Worm (Caenorhabditis elegans) whole organism, L4 larva: Measurements from ENCODE around the gene F19G12.9.

Experiments
- D1046.2 ChIP-seq: fragments of 200-800 bp; sonication (Bioruptor generic); IDR thresholded peaks from 2 replicates; pipeline ENCODE4 v1.3.6; 2022; ENCODE audit warnings: missing genetic modification characterization, missing compliant biosample characterization
- F10B5.3 ChIP-seq: sonication (generic microtip); optimal IDR thresholded peaks from 2 replicates; lab custom pipeline; 2016; ENCODE audit warnings: mild to moderate bottlenecking, missing genetic modification characterization, missing compliant biosample characterization
- F49E8.2 ChIP-seq: sonication (generic microtip); optimal IDR thresholded peaks from 2 replicates; lab custom pipeline; 2016; ENCODE audit warnings: missing compliant biosample characterization, mild to moderate bottlenecking, missing genetic modification characterization, borderline replicate concordance
- R02D3.7 ChIP-seq: fragments of 150-350 bp; sonication (generic microtip); optimal IDR thresholded peaks from 3 replicates; lab custom pipeline; 2014; ENCODE audit warnings: missing biosample characterization, missing genetic modification characterization
- T20F7.1 ChIP-seq: fragments of 200-800 bp; sonication (Bioruptor generic); optimal IDR thresholded peaks from 2 replicates; lab custom pipeline; 2018; ENCODE audit warnings: mild to moderate bottlenecking, missing genetic modification characterization, missing compliant biosample characterization
- T26A8.4 ChIP-seq: fragments of 200-800 bp; sonication (Bioruptor generic); IDR thresholded peaks from 2 replicates; pipeline ENCODE4 v1.3.6; 2022; ENCODE audit warnings: missing genetic modification characterization, missing compliant biosample characterization
- Y105C5A.15 ChIP-seq: fragments of 200-800 bp; sonication (Bioruptor generic); IDR thresholded peaks from 2 replicates; pipeline ENCODE4 v1.3.6; 2022; ENCODE audit warnings: missing genetic modification characterization, missing compliant biosample characterization
- aly-2 ChIP-seq: sonication (generic microtip); optimal IDR thresholded peaks from 2 replicates; lab custom pipeline; 2018; ENCODE audit warnings: missing biosample characterization, missing genetic modification characterization
- arid-1 ChIP-seq: fragments of 200-800 bp; sonication (Bioruptor generic); conservative IDR thresholded peaks from 2 replicates; pipeline ENCODE4 v1.3.6; 2022; ENCODE audit warnings: missing genetic modification reagents, missing genetic modification characterization, missing compliant biosample characterization
- ceh-20 ChIP-seq: fragments of 200-800 bp; sonication (Bioruptor generic); IDR thresholded peaks from 2 replicates; pipeline ENCODE4 v1.3.6; 2022; ENCODE audit warnings: missing genetic modification reagents, missing genetic modification characterization, missing compliant biosample characterization
- ceh-82 ChIP-seq: sonication (generic microtip); optimal IDR thresholded peaks from 2 replicates; lab custom pipeline; 2017; ENCODE audit warnings: missing biosample characterization, missing genetic modification characterization
- daf-12 ChIP-seq: fragments of 150-350 bp; optimal IDR thresholded peaks from 2 replicates; lab custom pipeline; 2014; ENCODE audit warnings: missing biosample characterization, missing genetic modification reagents, missing genetic modification characterization
- daf-19 ChIP-seq: fragments of 200-800 bp; sonication (Bioruptor generic); conservative IDR thresholded peaks from 2 replicates; pipeline ENCODE4 v1.3.6; 2022; ENCODE audit warnings: missing genetic modification characterization, missing compliant biosample characterization
- daf-8 ChIP-seq: fragments of 200-800 bp; sonication (Bioruptor generic); IDR thresholded peaks from 2 replicates; pipeline ENCODE4 v1.3.6; 2022; ENCODE audit warnings: missing genetic modification characterization, missing compliant biosample characterization
- dmd-6 ChIP-seq: fragments of 200-800 bp; sonication (Bioruptor generic); IDR thresholded peaks from 2 replicates; pipeline ENCODE4 v1.3.6; 2022; ENCODE audit warnings: missing genetic modification reagents, missing genetic modification characterization, missing compliant biosample characterization
- dpl-1 ChIP-seq: fragments of 150-350 bp; optimal IDR thresholded peaks from 2 replicates; lab custom pipeline; 2014; ENCODE audit warnings: missing biosample characterization, missing genetic modification reagents, missing genetic modification characterization
- dve-1 ChIP-seq: sonication (generic microtip); optimal IDR thresholded peaks from 2 replicates; lab custom pipeline; 2017; ENCODE audit warnings: antibody characterized with exemption, mild to moderate bottlenecking, missing genetic modification characterization, missing compliant biosample characterization; ENCODE audit not compliant: insufficient read depth
- fos-1 ChIP-seq: fragments of 150-350 bp; optimal IDR thresholded peaks from 2 replicates; lab custom pipeline; 2014; ENCODE audit warnings: missing biosample characterization, missing genetic modification characterization
- gei-8 ChIP-seq: fragments of 200-800 bp; sonication (Bioruptor generic); optimal IDR thresholded peaks from 2 replicates; lab custom pipeline; 2018; ENCODE audit warnings: mild to moderate bottlenecking, missing genetic modification characterization, missing compliant biosample characterization
- hif-1 ChIP-seq, 2 experiments: sonication (generic microtip); optimal IDR thresholded peaks; 2 replicates each; lab custom pipeline; 2016 to 2017; ENCODE audit warnings: missing compliant biosample characterization in 2 of 2, missing genetic modification characterization in 2 of 2, missing genetic modification reagents in 2 of 2, missing genotype in 2 of 2, mild to moderate bottlenecking in 1 of 2
- hlh-11 ChIP-seq: fragments of 200-800 bp; sonication (Bioruptor generic); optimal IDR thresholded peaks from 2 replicates; lab custom pipeline; 2018; ENCODE audit warnings: mild to moderate bottlenecking, missing genetic modification characterization, missing compliant biosample characterization
- hlh-30 ChIP-seq: sonication (generic microtip); optimal IDR thresholded peaks from 2 replicates; lab custom pipeline; 2017; ENCODE audit warnings: antibody characterized with exemption, mild to moderate bottlenecking, missing genetic modification characterization, missing compliant biosample characterization; ENCODE audit not compliant: insufficient read depth
- hmg-1.1 ChIP-seq: fragments of 200-800 bp; sonication (Bioruptor generic); IDR thresholded peaks from 2 replicates; pipeline ENCODE4 v1.3.6; 2022; ENCODE audit warnings: missing genetic modification reagents, missing genetic modification characterization, missing compliant biosample characterization
- jun-1 ChIP-seq: fragments of 150-350 bp; optimal IDR thresholded peaks from 2 replicates; lab custom pipeline; 2014; ENCODE audit warnings: missing biosample characterization, missing genetic modification reagents, missing genetic modification characterization
- lin-1 ChIP-seq: fragments of 200-800 bp; sonication (Bioruptor generic); IDR thresholded peaks from 2 replicates; pipeline ENCODE4 v1.3.6; 2022; ENCODE audit warnings: missing genetic modification reagents, missing genetic modification characterization, missing compliant biosample characterization
- lin-13 ChIP-seq: fragments of 150-350 bp; optimal IDR thresholded peaks from 2 replicates; lab custom pipeline; 2014; ENCODE audit warnings: missing biosample characterization, missing genetic modification reagents, missing genetic modification characterization
- lin-29 ChIP-seq: fragments of 200-800 bp; sonication (Bioruptor generic); IDR thresholded peaks from 2 replicates; pipeline ENCODE4 v1.3.6; 2022; ENCODE audit warnings: missing genetic modification reagents, missing genetic modification characterization, missing compliant biosample characterization
- lin-38 ChIP-seq: fragments of 200-800 bp; sonication (Bioruptor generic); IDR thresholded peaks from 2 replicates; pipeline ENCODE4 v1.3.6; 2022; ENCODE audit warnings: missing genetic modification reagents, missing genetic modification characterization, missing compliant biosample characterization
- lin-39 ChIP-seq: fragments of 150-350 bp; optimal IDR thresholded peaks from 2 replicates; lab custom pipeline; 2014; ENCODE audit warnings: missing biosample characterization, missing genetic modification reagents, missing genetic modification characterization
- lir-3 ChIP-seq: sonication (generic microtip); optimal IDR thresholded peaks from 2 replicates; lab custom pipeline; 2016; ENCODE audit warnings: mild to moderate bottlenecking, missing genetic modification characterization, missing compliant biosample characterization
- mdl-1 ChIP-seq, 2 experiments: fragments of 150-350 bp in 1 of 2; sonication (generic microtip) in 1 of 2; optimal IDR thresholded peaks; 2 replicates each; lab custom pipeline; 2014 to 2017; ENCODE audit warnings: missing biosample characterization in 2 of 2, missing genetic modification characterization in 2 of 2
- mep-1 ChIP-seq: fragments of 150-350 bp; sonication (generic microtip); optimal IDR thresholded peaks from 3 replicates; lab custom pipeline; 2014; ENCODE audit warnings: missing biosample characterization, missing genetic modification characterization
- mxl-2 ChIP-seq: fragments of 200-800 bp; sonication (Bioruptor generic); conservative IDR thresholded peaks from 2 replicates; pipeline ENCODE4 v1.3.6; 2022; ENCODE audit warnings: missing genetic modification reagents, missing genetic modification characterization, missing compliant biosample characterization
- nhr-10 ChIP-seq: fragments of 150-350 bp; optimal IDR thresholded peaks from 2 replicates; lab custom pipeline; 2014; ENCODE audit warnings: missing biosample characterization, missing genetic modification characterization
- nhr-237 ChIP-seq: sonication (generic microtip); optimal IDR thresholded peaks from 2 replicates; lab custom pipeline; 2017; ENCODE audit warnings: missing biosample characterization, missing genetic modification characterization
- nhr-28 ChIP-seq: fragments of 150-350 bp; optimal IDR thresholded peaks from 2 replicates; lab custom pipeline; 2014; ENCODE audit warnings: missing biosample characterization, missing genetic modification characterization
- nhr-48 ChIP-seq: sonication (generic microtip); optimal IDR thresholded peaks from 2 replicates; lab custom pipeline; 2016; ENCODE audit warnings: mild to moderate bottlenecking, missing genetic modification characterization, missing compliant biosample characterization
- nhr-6 ChIP-seq: fragments of 150-350 bp; optimal IDR thresholded peaks from 2 replicates; lab custom pipeline; 2014; ENCODE audit warnings: missing biosample characterization, missing genetic modification characterization
- nhr-76 ChIP-seq: fragments of 150-350 bp; optimal IDR thresholded peaks from 2 replicates; lab custom pipeline; 2014; ENCODE audit warnings: missing biosample characterization, missing genetic modification characterization
- nhr-77 ChIP-seq: fragments of 150-350 bp; optimal IDR thresholded peaks from 2 replicates; lab custom pipeline; 2014; ENCODE audit warnings: missing biosample characterization, missing genetic modification characterization
- pha-4 ChIP-seq, 2 experiments: fragments of 150-350 bp in 1 of 2; fragments of 200-800 bp in 1 of 2; sonication (Bioruptor generic) in 1 of 2; IDR thresholded peaks in 1 of 2; optimal IDR thresholded peaks in 1 of 2; 2 replicates each; pipeline versions ENCODE4 v1.3.6 to Lab custom; 2014 to 2022; ENCODE audit warnings: missing genetic modification characterization in 2 of 2, missing genetic modification reagents in 2 of 2, missing biosample characterization in 1 of 2, missing compliant biosample characterization in 1 of 2
- pqm-1 ChIP-seq: sonication (generic microtip); optimal IDR thresholded peaks from 2 replicates; lab custom pipeline; 2017; ENCODE audit warnings: missing biosample characterization, missing genetic modification characterization
- sdz-12 ChIP-seq: fragments of 200-800 bp; sonication (Bioruptor generic); optimal IDR thresholded peaks from 2 replicates; lab custom pipeline; 2018; ENCODE audit warnings: mild to moderate bottlenecking, missing genetic modification characterization, missing compliant biosample characterization
- set-16 ChIP-seq: fragments of 200-800 bp; sonication (Bioruptor generic); IDR thresholded peaks from 2 replicates; pipeline ENCODE4 v1.3.6; 2022; ENCODE audit warnings: missing genetic modification reagents, missing genetic modification characterization, missing compliant biosample characterization
- skn-1 ChIP-seq: fragments of 150-350 bp; optimal IDR thresholded peaks from 2 replicates; lab custom pipeline; 2014; ENCODE audit warnings: missing biosample characterization, missing genetic modification characterization
- spr-1 ChIP-seq: sonication (generic microtip); optimal IDR thresholded peaks from 2 replicates; lab custom pipeline; 2016; ENCODE audit warnings: mild to moderate bottlenecking, missing genetic modification characterization, missing compliant biosample characterization
- unc-130 ChIP-seq: sonication (generic microtip); optimal IDR thresholded peaks from 2 replicates; lab custom pipeline; 2016; ENCODE audit warnings: missing genetic modification reagents, missing genetic modification characterization, missing compliant biosample characterization
- unc-39 ChIP-seq: sonication (generic microtip); optimal IDR thresholded peaks from 2 replicates; lab custom pipeline; 2017; ENCODE audit warnings: missing biosample characterization, missing genetic modification characterization
- zfp-3 ChIP-seq: fragments of 200-800 bp; sonication (Bioruptor generic); conservative IDR thresholded peaks from 2 replicates; pipeline ENCODE4 v1.3.6; 2022; ENCODE audit warnings: missing genetic modification reagents, missing genetic modification characterization, missing compliant biosample characterization
- zip-11 ChIP-seq: fragments of 200-800 bp; sonication (Bioruptor generic); IDR thresholded peaks from 2 replicates; pipeline ENCODE4 v1.3.6; 2022; ENCODE audit warnings: missing genetic modification characterization, missing compliant biosample characterization
- ztf-7 ChIP-seq: fragments of 150-350 bp; optimal IDR thresholded peaks from 2 replicates; lab custom pipeline; 2014; ENCODE audit warnings: missing biosample characterization, missing genetic modification characterization

The F19G12.9 gene

DNA sequence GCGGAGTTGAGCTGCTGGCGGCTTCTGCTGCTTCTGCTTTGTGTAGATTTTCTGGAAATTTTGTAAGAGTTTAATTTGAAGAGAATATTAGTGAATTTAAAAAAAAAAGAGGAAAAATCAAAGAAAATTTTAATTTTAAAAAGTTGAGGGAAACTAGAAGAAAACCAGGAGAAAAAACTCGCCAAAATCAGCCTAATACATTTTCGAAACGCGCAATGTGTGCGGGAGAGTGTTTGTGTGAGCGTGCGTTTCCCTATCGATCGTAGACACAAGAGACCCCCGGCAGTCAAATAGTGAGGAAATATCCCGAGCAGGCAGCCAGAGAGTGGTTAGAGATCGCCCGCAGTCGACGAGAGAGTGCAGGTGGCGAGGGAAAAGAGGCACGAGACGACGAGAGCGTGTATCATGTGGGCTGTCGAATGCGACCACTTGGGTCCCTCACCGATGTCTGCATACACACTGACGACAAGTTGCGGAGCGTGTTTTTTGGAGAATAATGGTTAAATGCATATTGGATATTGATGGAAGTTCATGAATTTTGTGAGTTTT, 27.7 kb downstream of the F19G12.9 start, which contains the start of gene zfp-3 (continued):
- TF ChIP-seq ceh-20 (GFP tag; lab: Robert Waterston, UW) (peak; percentile 94), mxl-2 (no peak), hif-1 (tag; optimal IDR thresholded peaks at IDR 0.05; lab: Kevin White, UChicago) (peak; percentile 52 to 95), T20F7.1 (GFP tag; lab: Kevin White, UChicago) (no peak), aly-2 (tag; lab: Kevin White, UChicago) (no peak), dpl-1 (GFP tag; lab: Kevin White, UChicago) (peak; percentile 72), nhr-28 (peak; percentile 82), nhr-10 (tag; lab: Kevin White, UChicago) (no peak), F10B5.3 (tag; lab: Kevin White, UChicago) (peak; percentile 71), daf-19 (0 out of 2 replicates have a peak, but pooled peaks have one; percentile 60), nhr-6 (tag; lab: Kevin White, UChicago) (peak; percentile 92), R02D3.7 (no peak), gei-8 (peak; percentile 39), skn-1 (tag; lab: Kevin White, UChicago) (peak; percentile 6), unc-130 (GFP tag; lab: Kevin White, UChicago) (no peak), F49E8.2 (tag; lab: Kevin White, UChicago) (no peak), pha-4 (GFP tag; IDR thresholded peaks at IDR 0.05; lab: Robert Waterston, UW) (peak; percentile 84), pha-4 (tag; optimal IDR thresholded peaks at IDR 0.05; lab: Kevin White, UChicago) (peak; percentile 28), ztf-7 (peak; percentile 83), mdl-1 (tag; optimal IDR thresholded peaks at IDR 0.05; lab: Kevin White, UChicago) (peak; percentile 95 to 97), daf-8 (GFP tag; lab: Robert Waterston, UW) (no peak), dmd-6 (GFP tag; lab: Robert Waterston, UW) (peak; percentile 91), hlh-30 (peak; percentile 99), unc-39 (tag; lab: Kevin White, UChicago) (no peak), hmg-1.1 (GFP tag; lab: Robert Waterston, UW) (peak; percentile 96), mep-1 (tag; lab: Kevin White, UChicago) (peak; percentile 97), ceh-82 (tag; lab: Kevin White, UChicago) (no peak), zfp-3 (GFP tag; lab: Robert Waterston, UW) (peak; percentile 71; the same call in 1 of the 2 replicates), nhr-48 (peak; percentile 85), lir-3 (peak; percentile 45), arid-1 (GFP tag; lab: Robert Waterston, UW) (peak; percentile 89), dve-1 (tag; lab: Kevin White, UChicago) (peak; percentile 97), nhr-77 (tag; lab: Kevin White, UChicago) (peak; percentile 88), lin-13 (peak; percentile 67), D1046.2 (GFP tag; lab: Robert Waterston, UW) (no peak), Y105C5A.15 (GFP tag; lab: Robert Waterston, UW) (0 out of 2 replicates have a peak, but pooled peaks have one; percentile 31), lin-39 (tag; lab: Kevin White, UChicago) (no peak), hlh-11 (tag; lab: Kevin White, UChicago) (peak; percentile 99), T26A8.4 (GFP tag; lab: Robert Waterston, UW) (peak; percentile 87), lin-1 (peak; percentile 81), fos-1 (tag; lab: Kevin White, UChicago) (peak; percentile 25), nhr-76 (tag; lab: Kevin White, UChicago) (no peak), lin-38 (GFP tag; lab: Robert Waterston, UW) (peak; percentile 78), pqm-1 (tag; lab: Kevin White, UChicago) (no peak), set-16 (GFP tag; lab: Robert Waterston, UW) (peak; percentile 91), zip-11 (GFP tag; lab: Robert Waterston, UW) (no peak), daf-12 (tag; lab: Kevin White, UChicago) (no peak), nhr-237 (tag; lab: Kevin White, UChicago) (no peak), lin-29 (GFP tag; lab: Robert Waterston, UW) (no peak), sdz-12 (GFP tag; lab: Kevin White, UChicago) (no peak), jun-1 (tag; lab: Kevin White, UChicago) (peak; percentile 89), spr-1 (tag; lab: Kevin White, UChicago) (peak; percentile 87)
